Fruit fly (Drosophila melanogaster) whole organism, prepupa: ENCODE data around the gene Hipk.

Experiments used
- Blimp-1 ChIP-seq: fragments of 200-800 bp; sonication (Bioruptor generic); optimal IDR thresholded peaks from 3 replicates; lab custom pipeline; 2017; ENCODE audit warnings: missing biosample characterization, missing genetic modification characterization, mild to moderate bottlenecking, moderate library complexity, missing genetic modification reagents
- CG10631 ChIP-seq: fragments of 200-800 bp; sonication (Bioruptor generic); optimal IDR thresholded peaks from 2 replicates; lab custom pipeline; 2016; ENCODE audit warnings: missing biosample characterization, missing genetic modification characterization
- CG10669 ChIP-seq: fragments of 200-800 bp; sonication (Bioruptor generic); optimal IDR thresholded peaks from 3 replicates; lab custom pipeline; 2018; ENCODE audit warnings: missing biosample characterization, mild to moderate bottlenecking, missing genetic modification characterization, moderate library complexity
- CG11902 ChIP-seq: fragments of 200-800 bp; sonication (Bioruptor generic); optimal IDR thresholded peaks from 3 replicates; lab custom pipeline; 2016; ENCODE audit warnings: missing biosample characterization, missing genetic modification characterization
- CG15336 ChIP-seq: fragments of 200-800 bp; sonication (Bioruptor generic); IDR thresholded peaks from 2 replicates; pipeline ENCODE4 v1.3.6; 2022; ENCODE audit warnings: missing biosample characterization, missing genetic modification characterization
- CG1621 ChIP-seq: fragments of 200-800 bp; sonication (Bioruptor generic); optimal IDR thresholded peaks from 3 replicates; lab custom pipeline; 2018; ENCODE audit warnings: missing biosample characterization, mild to moderate bottlenecking, missing genetic modification characterization
- CG16779 ChIP-seq: fragments of 200-800 bp; sonication (Bioruptor generic); optimal IDR thresholded peaks from 3 replicates; lab custom pipeline; 2017; ENCODE audit warnings: missing biosample characterization, mild to moderate bottlenecking, missing genetic modification characterization
- CG3032 ChIP-seq: fragments of 200-800 bp; optimal IDR thresholded peaks from 2 replicates; lab custom pipeline; 2019; ENCODE audit warnings: missing biosample characterization, mild to moderate bottlenecking, missing genetic modification characterization, moderate library complexity
- CG31627 ChIP-seq: fragments of 200-800 bp; sonication (Bioruptor generic); optimal IDR thresholded peaks from 3 replicates; lab custom pipeline; 2016; ENCODE audit warnings: missing biosample characterization, missing genetic modification characterization
- CG32006 ChIP-seq: fragments of 200-800 bp; sonication (Bioruptor generic); optimal IDR thresholded peaks from 3 replicates; lab custom pipeline; 2017; ENCODE audit warnings: missing biosample characterization, mild to moderate bottlenecking, missing genetic modification characterization
- CG34406 ChIP-seq: fragments of 200-800 bp; sonication (Bioruptor generic); optimal IDR thresholded peaks from 3 replicates; lab custom pipeline; 2016; ENCODE audit warnings: missing biosample characterization, missing genetic modification characterization
- CG4318 ChIP-seq: fragments of 200-800 bp; sonication (Bioruptor generic); optimal IDR thresholded peaks from 3 replicates; lab custom pipeline; 2017; ENCODE audit warnings: missing biosample characterization, mild to moderate bottlenecking, missing genetic modification characterization
- CG6163 ChIP-seq: fragments of 200-800 bp; sonication (Bioruptor generic); IDR thresholded peaks from 3 replicates; pipeline ENCODE4 v1.3.6; 2022; ENCODE audit warnings: missing biosample characterization, missing genetic modification characterization
- CG6276 ChIP-seq: fragments of 200-800 bp; sonication (Bioruptor generic); optimal IDR thresholded peaks from 2 replicates; lab custom pipeline; 2017; ENCODE audit warnings: missing biosample characterization, mild to moderate bottlenecking, missing genetic modification characterization
- CG6792 ChIP-seq: fragments of 200-800 bp; sonication (Bioruptor generic); optimal IDR thresholded peaks from 3 replicates; lab custom pipeline; 2016; ENCODE audit warnings: missing biosample characterization, missing genetic modification characterization
- CG6854 ChIP-seq: fragments of 200-800 bp; sonication (Bioruptor generic); optimal IDR thresholded peaks from 2 replicates; lab custom pipeline; 2017; ENCODE audit warnings: missing biosample characterization, mild to moderate bottlenecking, missing genetic modification characterization
- CG7368 ChIP-seq: fragments of 200-800 bp; sonication (Bioruptor generic); optimal IDR thresholded peaks from 3 replicates; lab custom pipeline; 2016; ENCODE audit warnings: missing biosample characterization, missing genetic modification characterization
- CG8319 ChIP-seq: fragments of 200-800 bp; sonication (Bioruptor generic); optimal IDR thresholded peaks from 3 replicates; lab custom pipeline; 2016; ENCODE audit warnings: missing biosample characterization, missing genetic modification characterization
- CG8632 ChIP-seq: fragments of 200-800 bp; sonication (Bioruptor generic); optimal IDR thresholded peaks from 3 replicates; lab custom pipeline; 2016; ENCODE audit warnings: missing biosample characterization, missing genetic modification characterization
- Eip75B ChIP-seq: fragments of 200-800 bp; sonication (Bioruptor generic); optimal IDR thresholded peaks from 3 replicates; lab custom pipeline; 2016; ENCODE audit warnings: missing biosample characterization, missing genetic modification characterization
- Eip78C ChIP-seq: fragments of 200-800 bp; sonication (Bioruptor generic); peaks from one replicate; lab custom pipeline; 2016; ENCODE audit warnings: missing biosample characterization, missing genetic modification characterization
- Eip93F ChIP-seq: fragments of 200-800 bp; sonication (Bioruptor generic); optimal IDR thresholded peaks from 2 replicates; lab custom pipeline; 2016; ENCODE audit warnings: missing biosample characterization, mild to moderate bottlenecking, missing genetic modification characterization
- Ets21C ChIP-seq: fragments of 200-800 bp; sonication (Bioruptor generic); optimal IDR thresholded peaks from 3 replicates; lab custom pipeline; 2016; ENCODE audit warnings: missing biosample characterization, missing genetic modification characterization
- Gug ChIP-seq: fragments of 200-800 bp; sonication (Bioruptor generic); IDR thresholded peaks from 2 replicates; pipeline ENCODE4 v1.3.6; 2022; ENCODE audit warnings: missing biosample characterization, missing genetic modification characterization
- Hr38 ChIP-seq: sonication (Bioruptor generic); optimal IDR thresholded peaks from 2 replicates; lab custom pipeline; 2016; ENCODE audit warnings: missing biosample characterization, missing genetic modification characterization
- Hr39 ChIP-seq: fragments of 200-800 bp; sonication (Bioruptor generic); optimal IDR thresholded peaks from 2 replicates; lab custom pipeline; 2016; ENCODE audit warnings: missing biosample characterization, missing genetic modification characterization
- Lpt ChIP-seq: fragments of 200-800 bp; sonication (Bioruptor generic); optimal IDR thresholded peaks from 3 replicates; lab custom pipeline; 2016; ENCODE audit warnings: missing biosample characterization, missing genetic modification characterization
- OdsH ChIP-seq: fragments of 200-800 bp; sonication (Bioruptor generic); optimal IDR thresholded peaks from 3 replicates; lab custom pipeline; 2016; ENCODE audit warnings: missing biosample characterization, missing genetic modification characterization
- Smox ChIP-seq: fragments of 200-800 bp; sonication (Bioruptor generic); optimal IDR thresholded peaks from 3 replicates; lab custom pipeline; 2016; ENCODE audit warnings: missing biosample characterization, missing genetic modification characterization
- Sox14 ChIP-seq: fragments of 200-800 bp; sonication (Bioruptor generic); optimal IDR thresholded peaks from 3 replicates; lab custom pipeline; 2016; ENCODE audit warnings: missing biosample characterization, missing genetic modification characterization
- acj6 ChIP-seq: fragments of 200-800 bp; sonication (Bioruptor generic); optimal IDR thresholded peaks from 3 replicates; lab custom pipeline; 2016; ENCODE audit warnings: missing biosample characterization, missing genetic modification characterization
- dac ChIP-seq: fragments of 200-800 bp; sonication (Bioruptor generic); optimal IDR thresholded peaks from 2 replicates; lab custom pipeline; 2017; ENCODE audit warnings: missing biosample characterization, mild to moderate bottlenecking, missing genetic modification characterization
- dsx ChIP-seq: fragments of 200-800 bp; optimal IDR thresholded peaks from 3 replicates; lab custom pipeline; 2019; ENCODE audit warnings: missing biosample characterization, mild to moderate bottlenecking, missing genetic modification characterization, moderate library complexity; ENCODE audit not compliant: poor library complexity, severe bottlenecking
- eg ChIP-seq: fragments of 200-800 bp; sonication (Bioruptor generic); IDR thresholded peaks from 3 replicates; pipeline ENCODE4 v1.3.6; 2022; ENCODE audit warnings: missing biosample characterization, missing genetic modification characterization
- esn ChIP-seq: fragments of 200-800 bp; sonication (Bioruptor generic); optimal IDR thresholded peaks from 2 replicates; lab custom pipeline; 2016; ENCODE audit warnings: missing biosample characterization, mild to moderate bottlenecking, missing genetic modification characterization, moderate library complexity
- fd59A ChIP-seq: fragments of 200-800 bp; sonication (Bioruptor generic); optimal IDR thresholded peaks from 2 replicates; lab custom pipeline; 2017; ENCODE audit warnings: missing biosample characterization, mild to moderate bottlenecking, missing genetic modification characterization, missing genetic modification reagents
- fd85E ChIP-seq: fragments of 200-800 bp; sonication (Bioruptor generic); optimal IDR thresholded peaks from 3 replicates; lab custom pipeline; 2016; ENCODE audit warnings: missing biosample characterization, missing genetic modification characterization
- fkh ChIP-seq: fragments of 200-800 bp; sonication (Bioruptor generic); optimal IDR thresholded peaks from 3 replicates; lab custom pipeline; 2017; ENCODE audit warnings: missing biosample characterization, mild to moderate bottlenecking, missing genetic modification characterization, moderate library complexity
- net ChIP-seq: fragments of 200-800 bp; sonication (Bioruptor generic); optimal IDR thresholded peaks from 3 replicates; lab custom pipeline; 2016; ENCODE audit warnings: missing biosample characterization, missing genetic modification characterization
- pdm3 ChIP-seq: fragments of 200-800 bp; sonication (Bioruptor generic); optimal IDR thresholded peaks from 3 replicates; lab custom pipeline; 2016; ENCODE audit warnings: missing biosample characterization, missing genetic modification characterization
- salr ChIP-seq, 2 experiments: fragments of 200-800 bp; sonication (Bioruptor generic); optimal IDR thresholded peaks; 3 replicates each; lab custom pipeline; 2016 to 2018; ENCODE audit warnings: missing biosample characterization in 2 of 2, missing genetic modification characterization in 2 of 2, mild to moderate bottlenecking in 1 of 2
- spab ChIP-seq: fragments of 200-800 bp; sonication (Bioruptor generic); optimal IDR thresholded peaks from 2 replicates; lab custom pipeline; 2017; ENCODE audit warnings: missing biosample characterization, mild to moderate bottlenecking, missing genetic modification characterization, missing genetic modification reagents
- ss ChIP-seq, 2 experiments: fragments of 200-800 bp; sonication (Bioruptor generic); optimal IDR thresholded peaks; 2 replicates in 1 of 2; 3 replicates in 1 of 2; lab custom pipeline; 2017 to 2018; ENCODE audit warnings: mild to moderate bottlenecking in 2 of 2, missing biosample characterization in 2 of 2, missing genetic modification characterization in 2 of 2, moderate library complexity in 1 of 2
- svp ChIP-seq: fragments of 200-800 bp; sonication (Bioruptor generic); peaks from one replicate; lab custom pipeline; 2016; ENCODE audit warnings: missing biosample characterization, missing genetic modification characterization
- vri ChIP-seq: fragments of 200-800 bp; sonication (Bioruptor generic); optimal IDR thresholded peaks from 3 replicates; lab custom pipeline; 2016; ENCODE audit warnings: missing biosample characterization, mild to moderate bottlenecking, missing genetic modification characterization

Gene Hipk

dm6 chr3L:611639-612611 is 69.1 kb downstream of the Hipk start (continued):
- TF ChIP-seq Hr38 (peak; percentile 45), Sox14 (peak; percentile 57), CG34406 (GFP tag; lab: Kevin White, UChicago) (peak; percentile 38), CG15336 (GFP tag; lab: Robert Waterston, UW) (peak; percentile 90), eg (peak; percentile 96), CG7368 (GFP tag; lab: Kevin White, UChicago) (peak; percentile 71), Lpt (GFP tag; lab: Kevin White, UChicago) (peak; percentile 72), ss (GFP tag; optimal IDR thresholded peaks at IDR 0.05; lab: Kevin White, UChicago) (peak; percentile 44 to 64), Eip93F (GFP tag; lab: Kevin White, UChicago) (no peak), CG11902 (GFP tag; lab: Kevin White, UChicago) (no peak), CG6792 (GFP tag; lab: Kevin White, UChicago) (peak; percentile 47), fkh (GFP tag; lab: Kevin White, UChicago) (peak; percentile 25), fd59A (peak; percentile 33), Eip75B (GFP tag; lab: Kevin White, UChicago) (peak; percentile 50), esn (peak; percentile 49), CG8632 (no peak)

- TF ChIP-seq spab (no peak), Sox14 (peak; percentile 32), Hr38 (no peak), Lpt (GFP tag; lab: Kevin White, UChicago) (no peak), CG6854 (GFP tag; lab: Kevin White, UChicago) (no peak), dac (no peak), Gug (GFP tag; lab: Robert Waterston, UW) (no peak), Eip78C (GFP tag; lab: Kevin White, UChicago) (peak; percentile 82), CG16779 (tag; lab: Kevin White, UChicago) (no peak), fd85E (GFP tag; lab: Kevin White, UChicago) (no peak), vri (GFP tag; lab: Kevin White, UChicago) (no peak), CG10631 (GFP tag; lab: Kevin White, UChicago) (peak; percentile 15), fd59A (no peak), CG8319 (no peak), Hr39 (GFP tag; lab: Kevin White, UChicago) (peak; percentile 23), Eip75B (GFP tag; lab: Kevin White, UChicago) (peak; percentile 3), CG6163 (GFP tag; lab: Robert Waterston, UW) (0 out of 3 replicates have a peak, but pooled peaks have one; percentile 16), CG1621 (no peak), esn (peak; percentile 41), net (GFP tag; lab: Kevin White, UChicago) (no peak), CG32006 (GFP tag; lab: Kevin White, UChicago) (peak; percentile 40), dsx (GFP tag; lab: Kevin White, UChicago) (no peak), salr (GFP tag; optimal IDR thresholded peaks at IDR 0.05; lab: Kevin White, UChicago) (no peak), CG31627 (GFP tag; lab: Kevin White, UChicago) (peak; percentile 30), Smox (peak; percentile 20), svp (GFP tag; lab: Kevin White, UChicago) (peak; percentile 66), pdm3 (GFP tag; lab: Kevin White, UChicago) (peak; percentile 7), eg (no peak), Blimp-1 (GFP tag; lab: Kevin White, UChicago) (no peak), CG4318 (GFP tag; lab: Kevin White, UChicago) (no peak), CG10669 (GFP tag; lab: Kevin White, UChicago) (no peak), OdsH (GFP tag; lab: Kevin White, UChicago) (peak; percentile 25), CG8632 (no peak), CG3032 (no peak), fkh (GFP tag; lab: Kevin White, UChicago) (no peak), CG7368 (GFP tag; lab: Kevin White, UChicago) (no peak), Ets21C (GFP tag; lab: Kevin White, UChicago) (peak; percentile 16), CG6276 (GFP tag; lab: Kevin White, UChicago) (no peak), acj6 (GFP tag; lab: Kevin White, UChicago) (no peak)
These were observed 70.9 kb downstream of the Hipk start for dm6 chr3L:613578-614300.
